Fruit fly (Drosophila melanogaster): Measurements from ENCODE around the gene CG14286.

Gene CG14286

dm6 chr3R:18993159-18993558 is 30.7 kb upstream of the CG14286 start:
- TF ChIP-seq CG14711 (tag; optimal IDR thresholded peaks at IDR 0.05) (no peak), ovo (GFP tag; optimal IDR thresholded peaks at IDR 0.05) (no peak), bab1 (GFP tag; optimal IDR thresholded peaks at IDR 0.05) (no peak), CG11617 (GFP tag; optimal IDR thresholded peaks at IDR 0.05) (no peak), Clk (GFP tag; optimal IDR thresholded peaks at IDR 0.05) (no peak), CG5204 (GFP tag; optimal IDR thresholded peaks at IDR 0.05) (no peak), cnc (optimal IDR thresholded peaks at IDR 0.05) (no peak), tj (GFP tag; optimal IDR thresholded peaks at IDR 0.05) (no peak), Mnt (GFP tag; optimal IDR thresholded peaks at IDR 0.05) (no peak), Hr96 (GFP tag; optimal IDR thresholded peaks at IDR 0.05) (no peak), CG33017 (tag; optimal IDR thresholded peaks at IDR 0.05) (no peak)

- TF ChIP-seq CG5204 (GFP tag; optimal IDR thresholded peaks at IDR 0.05) (no peak), cnc (optimal IDR thresholded peaks at IDR 0.05) (no peak), kay (GFP tag; ENCODE audit: borderline replicate concordance) (peak; percentile 18), toe (GFP tag; optimal IDR thresholded peaks at IDR 0.05) (no peak), ovo (GFP tag; optimal IDR thresholded peaks at IDR 0.05) (no peak)
These were observed 28.2 kb upstream of the CG14286 start for dm6 chr3R:18995556-18996272.

dm6 chr3R:18997388-18998287 is 26.3 kb upstream of the CG14286 start:
- peak; percentile 13 for TF ChIP-seq CG11617 (GFP tag; optimal IDR thresholded peaks at IDR 0.05)
- TF ChIP-seq Hr96 (GFP tag; optimal IDR thresholded peaks at IDR 0.05): no peak
- TF ChIP-seq CG12768 (GFP tag; optimal IDR thresholded peaks at IDR 0.05): no peak
- TF ChIP-seq kay (GFP tag; ENCODE audit: borderline replicate concordance): peak; percentile 43
- TF ChIP-seq pad (GFP tag; optimal IDR thresholded peaks at IDR 0.05): no peak
- TF ChIP-seq Crg-1 (GFP tag; optimal IDR thresholded peaks at IDR 0.05): no peak
- TF ChIP-seq ovo (GFP tag; optimal IDR thresholded peaks at IDR 0.05): peak; percentile 20
- no peak for TF ChIP-seq tj (GFP tag; optimal IDR thresholded peaks at IDR 0.05)
- no peak for TF ChIP-seq bab1 (GFP tag; optimal IDR thresholded peaks at IDR 0.05)
- peak; percentile 23 for TF ChIP-seq CG7101 (tag; optimal IDR thresholded peaks at IDR 0.05)
- no peak for TF ChIP-seq cnc (optimal IDR thresholded peaks at IDR 0.05)
- TF ChIP-seq CG7045 (GFP tag; optimal IDR thresholded peaks at IDR 0.05): no peak

DNA sequence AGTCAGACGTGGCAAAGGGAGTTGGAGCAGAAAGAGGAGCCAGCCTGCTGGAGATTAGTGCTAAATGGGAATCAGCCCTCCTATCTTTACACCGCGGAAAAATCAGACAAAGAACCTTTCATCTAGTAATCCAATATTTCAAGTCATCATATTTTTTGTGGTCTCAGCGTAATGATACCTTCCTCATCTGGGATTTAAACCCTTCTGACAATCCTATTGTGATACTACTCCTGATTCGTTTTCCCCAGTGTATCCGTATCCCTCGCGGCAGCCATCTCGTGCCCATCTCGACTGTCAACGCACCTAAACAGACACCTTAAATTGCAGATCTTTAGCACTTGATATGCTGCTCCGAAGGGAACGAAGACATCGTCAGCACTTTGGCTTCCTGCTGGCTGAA is 25.5 kb upstream of the CG14286 start:
- TF ChIP-seq CG14711 (tag; optimal IDR thresholded peaks at IDR 0.05) (no peak), CG1620 (GFP tag; optimal IDR thresholded peaks at IDR 0.05) (no peak), cic (GFP tag; optimal IDR thresholded peaks at IDR 0.05) (no peak), CG33017 (tag; optimal IDR thresholded peaks at IDR 0.05) (no peak), pad (GFP tag; optimal IDR thresholded peaks at IDR 0.05) (no peak), Crg-1 (GFP tag; optimal IDR thresholded peaks at IDR 0.05) (no peak)

DNA sequence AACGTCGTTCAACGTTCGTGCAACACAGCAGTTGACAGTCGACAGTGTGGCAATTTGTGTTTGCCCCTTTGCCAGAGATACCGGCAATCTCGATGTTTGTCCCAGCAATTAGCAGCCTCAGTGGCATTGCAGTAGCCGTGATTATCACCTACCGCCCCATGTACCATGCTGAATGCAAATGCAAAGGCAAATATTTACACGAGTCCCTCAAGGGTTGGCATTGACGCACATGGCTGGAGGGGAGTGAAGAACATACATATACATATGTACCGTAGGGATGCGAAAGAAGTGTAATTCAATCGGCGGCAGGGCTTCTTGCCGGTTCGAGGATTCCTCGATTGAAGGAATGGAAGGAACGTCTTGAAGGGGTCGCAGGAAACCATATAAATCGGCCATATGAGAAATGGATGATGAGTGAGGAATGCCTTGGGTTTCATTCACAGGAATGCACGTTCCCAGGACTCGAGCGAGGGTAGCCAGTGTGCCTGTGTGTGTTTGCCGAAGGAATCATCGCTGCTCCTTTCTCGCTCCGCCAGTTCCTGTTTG is 23.9 kb upstream of the CG14286 start:
- no peak for TF ChIP-seq kay (GFP tag; ENCODE audit: borderline replicate concordance)
- TF ChIP-seq cnc (optimal IDR thresholded peaks at IDR 0.05): no peak
- TF ChIP-seq CG7045 (GFP tag; optimal IDR thresholded peaks at IDR 0.05): no peak
- TF ChIP-seq CG11617 (GFP tag; optimal IDR thresholded peaks at IDR 0.05): no peak
- no peak for TF ChIP-seq Hr96 (GFP tag; optimal IDR thresholded peaks at IDR 0.05)
- no peak for TF ChIP-seq bab1 (GFP tag; optimal IDR thresholded peaks at IDR 0.05)
- no peak for TF ChIP-seq CG14711 (tag; optimal IDR thresholded peaks at IDR 0.05)
- no peak for TF ChIP-seq ovo (GFP tag; optimal IDR thresholded peaks at IDR 0.05)
- TF ChIP-seq CG33017 (tag; optimal IDR thresholded peaks at IDR 0.05): no peak
- TF ChIP-seq pad (GFP tag; optimal IDR thresholded peaks at IDR 0.05): no peak
- TF ChIP-seq CG12768 (GFP tag; optimal IDR thresholded peaks at IDR 0.05): no peak
- TF ChIP-seq CG5204 (GFP tag; optimal IDR thresholded peaks at IDR 0.05): no peak
- no peak for TF ChIP-seq Crg-1 (GFP tag; optimal IDR thresholded peaks at IDR 0.05)
- TF ChIP-seq Mnt (GFP tag; optimal IDR thresholded peaks at IDR 0.05): no peak
- TF ChIP-seq CG7101 (tag; optimal IDR thresholded peaks at IDR 0.05): no peak

DNA sequence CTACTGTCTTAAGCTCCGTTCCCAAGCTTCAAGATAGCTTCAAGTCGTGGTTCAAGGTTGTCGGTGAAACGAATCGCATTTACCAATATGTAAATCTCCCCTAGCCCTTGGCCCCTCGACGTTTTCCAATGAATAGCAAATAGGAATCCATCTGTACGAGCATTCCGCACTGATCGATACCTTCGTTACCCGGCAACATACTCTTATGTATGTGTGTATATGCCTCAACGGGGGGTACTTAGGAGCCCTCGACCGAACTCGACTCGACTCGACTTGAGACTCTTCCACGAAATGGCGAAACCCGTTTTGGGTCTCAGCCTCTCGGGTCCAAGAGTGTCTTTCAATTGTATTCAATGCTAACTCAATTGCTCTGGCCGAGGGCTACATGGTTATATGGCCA is 22.2 kb upstream of the CG14286 start:
- TF ChIP-seq cic (GFP tag; optimal IDR thresholded peaks at IDR 0.05): no peak
- TF ChIP-seq tj (GFP tag; optimal IDR thresholded peaks at IDR 0.05): no peak

DNA sequence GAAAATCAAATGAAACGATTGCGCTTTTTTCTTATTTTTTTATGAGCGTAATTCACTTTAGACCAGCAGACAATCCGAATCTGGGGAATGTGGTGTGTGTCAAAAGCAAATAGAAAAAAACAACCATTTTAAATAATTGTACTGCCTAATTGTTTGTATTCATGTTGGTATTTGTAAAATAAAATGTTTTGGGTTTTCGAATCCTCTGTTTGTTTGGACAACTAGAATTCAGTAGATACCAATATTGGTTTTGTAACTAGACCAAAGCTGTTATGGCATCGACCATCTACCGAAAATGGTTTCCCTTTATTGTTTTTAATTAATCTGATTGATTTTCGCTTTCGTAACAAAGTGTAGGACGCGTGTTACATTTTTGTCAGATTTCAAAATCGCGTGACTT is 13.0 kb upstream of the CG14286 start:
- no peak for TF ChIP-seq tj (GFP tag; optimal IDR thresholded peaks at IDR 0.05)
- TF ChIP-seq pad (GFP tag; optimal IDR thresholded peaks at IDR 0.05): no peak
- no peak for TF ChIP-seq Mnt (GFP tag; optimal IDR thresholded peaks at IDR 0.05)
- TF ChIP-seq cic (GFP tag; optimal IDR thresholded peaks at IDR 0.05): no peak
- no peak for TF ChIP-seq Crg-1 (GFP tag; optimal IDR thresholded peaks at IDR 0.05)
- TF ChIP-seq toe (GFP tag; optimal IDR thresholded peaks at IDR 0.05): no peak
- no peak for TF ChIP-seq CG12768 (GFP tag; optimal IDR thresholded peaks at IDR 0.05)
- TF ChIP-seq cnc (optimal IDR thresholded peaks at IDR 0.05): no peak
- TF ChIP-seq Hr96 (GFP tag; optimal IDR thresholded peaks at IDR 0.05): no peak
- no peak for TF ChIP-seq CG5204 (GFP tag; optimal IDR thresholded peaks at IDR 0.05)
- TF ChIP-seq CG7101 (tag; optimal IDR thresholded peaks at IDR 0.05): no peak
- TF ChIP-seq CG1620 (GFP tag; optimal IDR thresholded peaks at IDR 0.05): no peak
- TF ChIP-seq Clk (GFP tag; optimal IDR thresholded peaks at IDR 0.05): no peak
- no peak for TF ChIP-seq kay (GFP tag; ENCODE audit: borderline replicate concordance)
- no peak for TF ChIP-seq CG33017 (tag; optimal IDR thresholded peaks at IDR 0.05)
- TF ChIP-seq CG14711 (tag; optimal IDR thresholded peaks at IDR 0.05): no peak
- TF ChIP-seq ovo (GFP tag; optimal IDR thresholded peaks at IDR 0.05): no peak
- TF ChIP-seq CG11617 (GFP tag; optimal IDR thresholded peaks at IDR 0.05): no peak
- TF ChIP-seq bab1 (GFP tag; optimal IDR thresholded peaks at IDR 0.05): no peak
